Fruit fly (Drosophila melanogaster) whole organism, prepupa: ENCODE data around the gene Pgant8.

Source experiments
- CG11294 ChIP-seq: fragments of 200-800 bp; sonication (Bioruptor generic); IDR thresholded peaks from 2 replicates; pipeline ENCODE4 v1.3.6; 2022; ENCODE audit warnings: missing biosample characterization, missing genetic modification characterization
- CG11902 ChIP-seq: fragments of 200-800 bp; sonication (Bioruptor generic); optimal IDR thresholded peaks from 3 replicates; lab custom pipeline; 2016; ENCODE audit warnings: missing biosample characterization, missing genetic modification characterization
- CG16779 ChIP-seq: fragments of 200-800 bp; sonication (Bioruptor generic); optimal IDR thresholded peaks from 3 replicates; lab custom pipeline; 2017; ENCODE audit warnings: missing biosample characterization, mild to moderate bottlenecking, missing genetic modification characterization
- CG31627 ChIP-seq: fragments of 200-800 bp; sonication (Bioruptor generic); optimal IDR thresholded peaks from 3 replicates; lab custom pipeline; 2016; ENCODE audit warnings: missing biosample characterization, missing genetic modification characterization
- CG8319 ChIP-seq: fragments of 200-800 bp; sonication (Bioruptor generic); optimal IDR thresholded peaks from 3 replicates; lab custom pipeline; 2016; ENCODE audit warnings: missing biosample characterization, missing genetic modification characterization
- Sox102F ChIP-seq: fragments of 200-800 bp; sonication (Bioruptor generic); optimal IDR thresholded peaks from 2 replicates; lab custom pipeline; 2016; ENCODE audit warnings: missing biosample characterization, mild to moderate bottlenecking, missing genetic modification characterization
- salr ChIP-seq, 2 experiments: fragments of 200-800 bp; sonication (Bioruptor generic); optimal IDR thresholded peaks; 3 replicates each; lab custom pipeline; 2016 to 2018; ENCODE audit warnings: missing biosample characterization in 2 of 2, missing genetic modification characterization in 2 of 2, mild to moderate bottlenecking in 1 of 2
- svp ChIP-seq: fragments of 200-800 bp; sonication (Bioruptor generic); peaks from one replicate; lab custom pipeline; 2016; ENCODE audit warnings: missing biosample characterization, missing genetic modification characterization

DNA sequence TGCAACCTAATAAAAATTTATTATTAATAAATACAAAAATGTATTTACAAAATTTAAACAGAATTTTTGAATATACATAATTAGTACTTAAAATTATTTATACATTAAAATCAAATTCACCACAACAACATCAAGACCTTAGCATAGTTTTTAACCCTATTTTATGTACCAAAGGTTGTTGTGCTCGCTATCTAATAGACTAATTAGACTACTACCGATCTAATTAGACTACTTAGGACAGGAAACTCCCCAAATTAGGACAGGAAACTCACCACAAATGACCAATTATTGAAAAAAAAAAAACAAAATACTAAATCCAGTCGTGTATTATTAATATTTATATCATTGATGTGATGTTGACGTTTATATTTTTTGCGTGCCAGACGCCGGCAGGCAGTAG is 46.7 kb upstream of the Pgant8 start:
- TF ChIP-seq CG8319 (GFP tag; lab: Kevin White, UChicago) (no peak), salr (GFP tag; optimal IDR thresholded peaks at IDR 0.05; lab: Kevin White, UChicago) (no peak), CG11294 (GFP tag; lab: Robert Waterston, UW) (no peak), svp (GFP tag; lab: Kevin White, UChicago) (no peak), CG11902 (GFP tag; lab: Kevin White, UChicago) (no peak), Sox102F (GFP tag; lab: Kevin White, UChicago) (no peak), CG16779 (tag; lab: Kevin White, UChicago) (no peak), CG31627 (GFP tag; lab: Kevin White, UChicago) (no peak)
